Worm (Caenorhabditis elegans): ENCODE results near the gene Y75B8A.6.

The Y75B8A.6 gene

ce11 chrIII:12077456-12077855, 52.7 kb downstream of the Y75B8A.6 start, which contains the start of gene php-3 (continued):
- no peak for TF ChIP-seq ceh-22 (tag; optimal IDR thresholded peaks at IDR 0.05)
- no peak for TF ChIP-seq tbx-2 (tag; optimal IDR thresholded peaks at IDR 0.05)
